Fruit fly (Drosophila melanogaster) whole organism: ENCODE data around the gene CG6650.

Source experiments
- CG8478 ChIP-seq: fragments of >200 bp; optimal IDR thresholded peaks from 2 replicates; lab custom pipeline; 2018; ENCODE audit warnings: inconsistent platforms
- Dll ChIP-seq: fragments of >200 bp; optimal IDR thresholded peaks from 2 replicates; lab custom pipeline; 2017
- EcR ChIP-seq, 2 experiments: fragments of >200 bp; optimal IDR thresholded peaks; 2 replicates each; lab custom pipeline; 2017; ENCODE audit warnings: missing biosample characterization in 2 of 2, missing genetic modification characterization in 2 of 2, missing genetic modification reagents in 2 of 2
- pan ChIP-seq: fragments of >200 bp; optimal IDR thresholded peaks from 2 replicates; lab custom pipeline; 2017
- psq ChIP-seq: fragments of >200 bp; optimal IDR thresholded peaks from 2 replicates; lab custom pipeline; 2017
- usp ChIP-seq: fragments of >200 bp; optimal IDR thresholded peaks from 2 replicates; lab custom pipeline; 2017; ENCODE audit warnings: missing biosample characterization, missing genetic modification characterization, mixed read lengths

The CG6650 gene

DNA sequence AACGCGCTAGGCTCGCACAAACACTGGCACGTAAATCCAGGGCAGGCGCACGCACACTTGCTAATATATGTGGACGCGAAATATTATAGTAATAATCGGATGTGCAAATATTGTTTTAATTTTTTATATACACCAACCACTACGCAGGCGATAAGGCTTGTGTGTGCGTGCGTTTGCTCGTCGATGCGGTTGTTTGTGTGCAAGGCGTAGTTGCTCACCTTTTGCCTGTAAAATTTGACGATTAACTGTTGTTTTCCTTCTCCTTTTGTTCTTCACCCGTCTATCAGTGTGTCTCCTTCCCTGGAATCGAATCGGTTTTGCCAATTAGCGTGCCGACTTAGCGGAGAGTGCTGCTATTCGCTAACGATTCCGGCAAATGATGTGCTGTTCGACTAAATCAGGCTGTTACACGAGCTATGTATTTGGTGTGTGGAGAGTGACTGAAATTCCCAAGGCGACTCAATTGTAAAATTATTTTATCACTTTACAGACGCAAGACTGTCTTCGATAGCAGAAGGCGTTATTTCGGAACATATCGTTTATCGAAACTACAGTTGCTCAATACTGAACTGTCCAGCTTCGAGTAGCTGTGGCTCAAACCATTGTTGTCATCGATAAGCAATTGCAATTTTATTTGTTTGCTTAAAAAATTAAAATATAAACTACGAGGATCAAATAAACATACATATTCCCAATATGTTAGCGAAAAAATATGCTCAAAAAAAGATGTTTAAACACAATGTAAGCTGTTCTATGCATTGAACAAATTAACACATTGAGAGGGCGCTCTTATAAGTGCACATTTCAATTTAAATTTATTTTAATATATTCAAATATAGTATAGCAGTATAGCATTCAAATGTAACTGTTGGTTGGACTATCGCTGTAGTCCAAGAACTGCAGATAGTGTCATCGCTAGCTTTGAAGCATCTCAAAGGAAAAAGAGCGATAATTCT lies at the start of gene CG6650, which contains the start of gene endos:
TSS of gene CG6650 (plus strand) at position 280 of the 956 bp plus-strand sequence.
TSS of gene endos (minus strand) at position 536 of the 956 bp plus-strand sequence.
- TF ChIP-seq Dll (lab: Kevin White, UChicago) (no peak), CG8478 (lab: Kevin White, UChicago) (no peak), usp (no peak), psq (lab: Kevin White, UChicago) (no peak), pan (lab: Kevin White, UChicago) (no peak), EcR (GFP tag; optimal IDR thresholded peaks at IDR 0.05; lab: Kevin White, UChicago) (no peak)

DNA sequence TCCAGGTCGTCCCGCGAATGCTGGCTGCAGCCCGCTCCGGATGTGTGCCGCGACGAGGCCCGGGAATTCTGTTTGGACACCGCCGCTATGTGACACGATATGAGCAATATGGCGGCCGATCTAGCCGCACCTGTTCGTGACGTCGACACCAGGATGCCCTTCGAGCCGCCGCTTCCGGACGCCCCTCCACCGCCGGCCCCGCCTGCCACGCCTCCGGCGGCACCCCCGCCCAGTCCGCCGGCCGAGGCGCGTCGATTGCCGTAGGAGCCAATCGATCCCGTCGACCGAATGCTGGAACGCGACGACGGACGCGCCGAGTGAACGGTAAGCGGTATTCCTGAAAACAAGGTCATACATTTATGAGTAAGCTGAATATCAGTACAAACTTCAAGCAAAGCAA lies 48.7 kb upstream of the CG6650 start:
- TF ChIP-seq usp, result no peak
- TF ChIP-seq EcR (GFP tag; optimal IDR thresholded peaks at IDR 0.05; lab: Kevin White, UChicago), result no peak
- no peak for TF ChIP-seq pan (lab: Kevin White, UChicago)
- TF ChIP-seq psq (lab: Kevin White, UChicago), result no peak
- TF ChIP-seq Dll (lab: Kevin White, UChicago), result no peak
- no peak for TF ChIP-seq CG8478 (lab: Kevin White, UChicago)

DNA sequence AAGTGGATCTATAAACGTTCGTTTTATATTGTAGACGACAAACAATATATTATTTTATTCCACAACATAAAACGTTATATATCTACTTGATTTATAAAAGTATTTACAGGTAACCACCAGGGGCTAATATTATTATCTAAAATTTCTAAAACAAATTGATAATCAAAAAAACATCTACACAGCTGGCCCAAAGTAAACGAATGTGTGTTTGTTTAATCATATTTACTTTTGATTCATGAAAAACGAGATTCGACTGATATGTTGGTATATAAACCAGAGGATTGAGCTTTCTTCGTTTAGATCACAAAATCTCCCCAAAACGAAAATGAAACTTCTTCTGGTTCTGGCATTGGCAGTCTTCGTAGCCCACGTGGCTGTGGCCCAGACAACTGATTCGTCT lies 44.9 kb upstream of the CG6650 start, which contains the start of gene CG17362:
TSS of gene CG17362 (plus strand) at position 291 of the 400 bp plus-strand sequence.
- no peak for TF ChIP-seq EcR (GFP tag; optimal IDR thresholded peaks at IDR 0.05; lab: Kevin White, UChicago)
- TF ChIP-seq psq (lab: Kevin White, UChicago), result no peak
- TF ChIP-seq pan (lab: Kevin White, UChicago), result no peak
- TF ChIP-seq CG8478 (lab: Kevin White, UChicago), result no peak
- no peak for TF ChIP-seq Dll (lab: Kevin White, UChicago)
- TF ChIP-seq usp, result no peak

DNA sequence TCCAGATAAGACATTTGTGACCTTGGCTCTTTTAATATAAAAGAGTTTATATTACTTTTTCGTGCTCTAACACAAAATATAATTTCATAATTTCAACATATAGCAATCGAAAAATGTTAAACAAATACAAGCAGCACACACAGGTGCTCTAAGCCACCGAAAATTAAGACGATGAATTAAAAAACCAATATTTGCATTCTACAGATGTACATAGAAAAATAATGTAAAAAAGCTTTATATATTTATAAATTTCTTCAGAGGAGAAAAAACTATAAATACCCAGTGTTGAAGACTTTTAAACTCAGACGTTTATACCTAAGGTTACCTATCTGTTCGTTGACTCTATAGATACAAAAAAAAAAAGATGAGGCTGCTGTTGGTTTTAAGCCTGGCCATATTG lies 43.7 kb upstream of the CG6650 start, which contains the start of gene CG9040:
TSS of gene CG9040 (plus strand) at position 301 of the 400 bp plus-strand sequence.
- TF ChIP-seq psq (lab: Kevin White, UChicago), result no peak
- TF ChIP-seq usp, result no peak
- no peak for TF ChIP-seq Dll (lab: Kevin White, UChicago)
- no peak for TF ChIP-seq pan (lab: Kevin White, UChicago)
- no peak for TF ChIP-seq CG8478 (lab: Kevin White, UChicago)
- no peak for TF ChIP-seq EcR (GFP tag; optimal IDR thresholded peaks at IDR 0.05; lab: Kevin White, UChicago)

DNA sequence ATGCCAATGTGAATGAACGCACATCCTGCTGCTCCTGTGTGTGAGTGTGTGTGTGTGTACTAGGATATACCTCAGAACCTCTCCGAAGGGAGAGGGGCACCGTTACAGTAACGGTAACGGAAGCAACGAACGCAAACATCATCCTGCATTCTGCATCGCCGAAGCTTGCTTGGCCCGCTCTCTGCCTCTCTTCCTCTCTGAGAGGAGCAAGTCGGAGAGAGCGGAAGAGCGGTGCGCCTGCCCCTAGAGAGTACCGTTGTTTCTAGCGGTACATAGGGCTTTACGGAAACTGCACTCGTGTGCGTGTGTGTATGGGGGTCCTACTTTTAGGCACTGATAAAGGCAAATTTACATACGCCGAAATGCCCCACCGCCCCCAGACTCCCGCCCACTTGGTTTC lies 39.9 kb upstream of the CG6650 start:
- TF ChIP-seq CG8478 (lab: Kevin White, UChicago) (no peak), usp (no peak), EcR (GFP tag; optimal IDR thresholded peaks at IDR 0.05; lab: Kevin White, UChicago) (no peak), pan (lab: Kevin White, UChicago) (no peak), Dll (lab: Kevin White, UChicago) (no peak), psq (lab: Kevin White, UChicago) (no peak)

DNA sequence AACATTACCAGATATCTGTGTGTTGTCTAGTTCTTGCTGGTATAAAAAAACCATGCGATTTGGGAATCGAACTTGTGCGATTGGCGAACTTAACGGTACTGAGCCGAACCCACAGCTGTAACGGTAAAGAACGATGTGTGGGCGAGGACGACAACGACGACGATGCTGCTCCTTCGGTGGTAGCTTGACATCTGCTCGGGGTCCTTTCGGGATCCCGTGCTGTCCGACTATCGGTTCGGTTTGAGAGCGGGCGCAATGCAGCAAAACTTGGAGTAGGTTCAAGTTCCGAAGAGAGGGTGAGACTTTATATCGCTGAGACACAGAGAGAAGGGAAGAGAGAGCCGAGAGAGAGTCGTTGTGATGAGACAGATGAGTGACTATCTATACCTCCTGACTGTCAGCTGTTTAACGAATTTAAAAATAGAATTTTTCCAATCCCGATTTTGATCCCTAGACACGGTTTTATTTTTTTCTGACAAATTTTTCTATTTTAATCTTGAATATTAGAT lies 38.0 kb upstream of the CG6650 start, which contains the start of gene CG17364:
TSS of gene CG17364 (minus strand) at position 168 of the 509 bp plus-strand sequence.
- no peak for TF ChIP-seq usp
- no peak for TF ChIP-seq Dll (lab: Kevin White, UChicago)
- no peak for TF ChIP-seq EcR (GFP tag; optimal IDR thresholded peaks at IDR 0.05; lab: Kevin White, UChicago)
- no peak for TF ChIP-seq psq (lab: Kevin White, UChicago)
- no peak for TF ChIP-seq CG8478 (lab: Kevin White, UChicago)

DNA sequence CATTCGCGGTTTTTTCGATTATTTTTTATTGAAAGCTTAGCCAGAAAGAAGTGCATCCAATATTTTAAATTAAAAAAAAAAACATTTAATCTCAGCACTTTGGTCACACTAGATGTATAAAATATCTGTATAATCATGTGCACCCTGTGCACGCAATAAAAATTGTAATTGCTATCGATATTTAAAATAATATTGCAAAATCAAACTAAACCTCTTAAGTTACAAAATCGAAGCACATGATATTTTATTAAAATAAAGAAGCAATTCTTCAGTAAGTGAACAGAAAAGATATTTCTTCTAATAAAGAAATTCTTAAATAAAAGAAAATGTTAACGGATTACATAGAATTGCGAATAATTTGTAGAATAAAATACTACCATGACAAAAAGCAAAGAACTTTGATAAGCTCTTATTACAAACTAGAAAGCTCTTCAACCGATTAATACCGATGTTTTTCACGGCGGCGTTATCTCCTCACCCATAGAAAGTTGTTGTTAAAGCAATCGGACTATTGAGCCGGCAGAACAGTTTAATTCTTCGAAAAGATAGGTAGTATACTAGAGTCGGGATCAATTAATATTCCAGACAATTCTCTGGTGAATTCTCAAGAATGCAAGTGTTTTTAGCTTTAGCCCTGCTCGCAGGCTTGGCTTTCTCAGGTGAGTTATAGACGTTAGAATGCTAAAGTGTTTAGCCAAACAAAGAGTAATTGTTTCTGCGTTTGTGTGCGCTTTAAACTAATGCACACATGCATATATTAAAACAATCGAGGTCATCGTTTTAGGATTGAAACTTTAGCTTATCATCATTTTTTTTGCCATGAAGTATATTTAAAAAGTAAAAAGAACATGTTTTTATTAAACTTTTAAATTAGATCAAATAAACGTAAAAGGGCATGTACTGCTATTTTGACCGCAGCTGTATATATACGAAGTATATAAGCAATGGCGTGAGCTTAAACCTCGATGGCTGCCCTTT lies 37.2 kb upstream of the CG6650 start, which contains the start of gene CtsK1:
TSS of gene CtsK1 (plus strand) at position 490 of the 978 bp plus-strand sequence.
- TF ChIP-seq CG8478 (lab: Kevin White, UChicago) (no peak), EcR (GFP tag; optimal IDR thresholded peaks at IDR 0.05; lab: Kevin White, UChicago) (no peak), usp (no peak), psq (lab: Kevin White, UChicago) (no peak), pan (lab: Kevin White, UChicago) (no peak), Dll (lab: Kevin White, UChicago) (no peak)

DNA sequence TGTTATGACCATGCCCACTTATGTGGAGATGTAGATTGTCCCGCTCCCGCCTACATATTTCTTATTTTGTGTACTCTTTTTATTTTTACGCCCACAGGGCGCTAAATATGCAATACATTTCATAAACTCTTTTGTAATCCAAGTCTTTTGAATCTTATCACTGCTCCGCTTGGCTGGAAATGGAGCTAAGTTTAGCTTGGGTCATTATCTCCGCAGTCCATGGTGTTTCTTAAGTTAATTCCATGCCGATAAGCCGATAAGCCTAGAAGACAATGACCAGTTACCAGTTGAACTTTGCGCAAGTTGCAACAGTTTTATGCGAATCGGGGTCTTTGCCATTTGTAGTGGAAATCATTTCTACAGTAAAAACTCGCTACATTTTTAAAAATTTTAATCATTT lies 34.8 kb upstream of the CG6650 start:
- TF ChIP-seq psq (lab: Kevin White, UChicago) (no peak), CG8478 (lab: Kevin White, UChicago) (no peak), EcR (GFP tag; optimal IDR thresholded peaks at IDR 0.05; lab: Kevin White, UChicago) (no peak), pan (lab: Kevin White, UChicago) (no peak), Dll (lab: Kevin White, UChicago) (no peak), usp (no peak)

DNA sequence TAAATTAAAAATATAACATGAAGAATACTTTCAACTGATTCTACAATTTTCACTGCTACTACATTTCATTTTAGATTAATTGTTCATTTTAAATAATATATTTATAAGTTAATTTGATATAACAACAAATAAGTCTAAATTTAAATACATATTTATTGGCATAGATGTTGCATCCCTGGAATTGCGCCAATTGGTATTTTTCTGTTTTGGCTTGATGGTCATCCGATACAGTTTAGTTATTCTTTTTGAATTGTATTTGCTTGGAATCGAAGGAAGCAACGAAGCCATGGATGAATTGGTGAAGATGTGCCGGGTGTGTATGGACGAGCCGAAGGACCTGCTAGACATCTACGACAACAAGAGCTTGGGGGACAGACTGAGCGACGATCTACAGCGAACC lies 34.3 kb upstream of the CG6650 start, which contains the start of gene CG17361:
TSS of gene CG17361 (plus strand) at position 200 of the 400 bp plus-strand sequence.
- TF ChIP-seq Dll (lab: Kevin White, UChicago) (no peak), pan (lab: Kevin White, UChicago) (no peak), EcR (GFP tag; optimal IDR thresholded peaks at IDR 0.05; lab: Kevin White, UChicago) (no peak), psq (lab: Kevin White, UChicago) (no peak), usp (no peak), CG8478 (lab: Kevin White, UChicago) (no peak)

DNA sequence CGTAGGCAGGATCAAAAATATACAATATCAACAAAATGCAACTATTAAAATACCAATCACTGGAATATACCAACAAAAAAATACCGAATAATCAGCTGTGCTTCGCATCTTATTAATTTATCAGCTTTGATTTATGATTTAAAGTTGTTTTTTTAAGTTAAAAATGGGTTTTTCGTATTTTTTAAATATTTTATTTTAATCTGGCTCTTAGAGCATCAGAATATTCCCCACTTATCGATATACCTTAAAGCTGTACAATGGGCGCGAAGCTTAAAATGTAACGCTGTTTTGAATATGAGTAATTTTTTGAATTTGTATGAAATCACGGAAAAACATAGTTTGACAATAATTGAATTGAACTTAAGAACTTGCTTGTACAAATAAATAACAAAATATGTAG lies 32.0 kb upstream of the CG6650 start, which contains the start of gene CG17359:
TSS of gene CG17359 (minus strand) at position 48 of the 400 bp plus-strand sequence.
- TF ChIP-seq usp (no peak), Dll (lab: Kevin White, UChicago) (no peak), EcR (GFP tag; optimal IDR thresholded peaks at IDR 0.05; lab: Kevin White, UChicago) (no peak), CG8478 (lab: Kevin White, UChicago) (no peak), pan (lab: Kevin White, UChicago) (no peak), psq (lab: Kevin White, UChicago) (no peak)
